Fruit fly (Drosophila melanogaster): Measurements from ENCODE around the gene SerRS.

dm6 chr2L:3037153-3037579 is at the start of gene SerRS, which contains the start of gene CG17260:
- TF ChIP-seq EcR (GFP tag; optimal IDR thresholded peaks at IDR 0.05), result no peak
- TF ChIP-seq CG14655 (GFP tag; optimal IDR thresholded peaks at IDR 0.05), result no peak
- peak; percentile 91 for TF ChIP-seq CG32121 (GFP tag; IDR thresholded peaks at IDR 0.05)
- peak; percentile 76 for TF ChIP-seq fd96Ca (GFP tag; IDR thresholded peaks at IDR 0.05)
- no peak for TF ChIP-seq D1 (tag; optimal IDR thresholded peaks at IDR 0.05)
- TF ChIP-seq Snoo (tag; optimal IDR thresholded peaks at IDR 0.05), result peak; percentile 81
- peak; percentile 91 for TF ChIP-seq CG4496 (GFP tag; IDR thresholded peaks at IDR 0.05)
